Worm (Caenorhabditis elegans) whole organism, L4/young adult: ENCODE measurements around the gene R08D7.4.

Experiments
- W03F9.2 ChIP-seq: fragments of 150-350 bp; optimal IDR thresholded peaks from 2 replicates; lab custom pipeline; 2014; ENCODE audit warnings: missing biosample characterization, missing genetic modification characterization
- dao-5 ChIP-seq: sonication (generic microtip); optimal IDR thresholded peaks from 2 replicates; lab custom pipeline; 2016; ENCODE audit warnings: missing genotype, missing genetic modification characterization, moderate library complexity, missing compliant biosample characterization
- him-1 ChIP-seq: sonication (generic microtip); optimal IDR thresholded peaks from 2 replicates; lab custom pipeline; 2016; ENCODE audit warnings: missing genotype, missing genetic modification reagents, missing genetic modification characterization, missing compliant biosample characterization

ce11 chrIII:8996686-8997085 lies 25.0 kb downstream of the R08D7.4 start, which contains the start of gene skat-1:
- TF ChIP-seq W03F9.2 (tag; lab: Kevin White, UChicago) (no peak), dao-5 (tag; lab: Kevin White, UChicago) (no peak), him-1 (no peak)
